Fruit fly (Drosophila melanogaster) whole organism, embryonic: ENCODE data around the gene Dpm2.

ENCODE experiments used
- CG10565 ChIP-seq: fragments of 200-800 bp; sonication (Bioruptor generic); optimal IDR thresholded peaks from 3 replicates; lab custom pipeline; 2016; ENCODE audit warnings: missing biosample characterization, mild to moderate bottlenecking, missing genetic modification characterization
- CG12071 ChIP-seq: fragments of 200-800 bp; sonication (Bioruptor generic); optimal IDR thresholded peaks from 3 replicates; lab custom pipeline; 2018; ENCODE audit warnings: missing biosample characterization, mild to moderate bottlenecking, missing genetic modification characterization
- CG12744 ChIP-seq: fragments of 200-800 bp; sonication (Bioruptor generic); optimal IDR thresholded peaks from 2 replicates; lab custom pipeline; 2016; ENCODE audit warnings: missing biosample characterization, missing genetic modification characterization
- CG13296 ChIP-seq: fragments of 200-800 bp; sonication (Bioruptor generic); optimal IDR thresholded peaks from 3 replicates; lab custom pipeline; 2018; ENCODE audit warnings: missing biosample characterization, mild to moderate bottlenecking, missing genetic modification characterization
- CG14441 ChIP-seq: fragments of 200-800 bp; sonication (Bioruptor generic); IDR thresholded peaks from 2 replicates; pipeline ENCODE4 v1.3.6; 2022; ENCODE audit warnings: missing biosample characterization, missing genetic modification characterization
- CG14860 ChIP-seq: fragments of 200-800 bp; sonication (Bioruptor generic); IDR thresholded peaks from 3 replicates; pipeline ENCODE4 v1.3.6; 2022; ENCODE audit warnings: missing biosample characterization, missing genetic modification characterization; ENCODE audit not compliant: partially characterized antibody
- CG15011 ChIP-seq: fragments of 200-800 bp; sonication (Bioruptor generic); optimal IDR thresholded peaks from 3 replicates; lab custom pipeline; 2018; ENCODE audit warnings: missing biosample characterization, mild to moderate bottlenecking, missing genetic modification characterization
- CG15601 ChIP-seq: fragments of 200-800 bp; sonication (Bioruptor generic); optimal IDR thresholded peaks from 3 replicates; lab custom pipeline; 2019; ENCODE audit warnings: missing biosample characterization, mild to moderate bottlenecking, missing genetic modification characterization, moderate library complexity
- CG17612 ChIP-seq: fragments of 200-800 bp; sonication (Bioruptor generic); IDR thresholded peaks from 2 replicates; pipeline ENCODE4 v1.3.6; 2022; ENCODE audit warnings: missing biosample characterization, missing genetic modification characterization
- CG17802 ChIP-seq: fragments of 200-800 bp; sonication (Bioruptor generic); optimal IDR thresholded peaks from 2 replicates; lab custom pipeline; 2018; ENCODE audit warnings: missing biosample characterization, mild to moderate bottlenecking, missing genetic modification characterization, moderate library complexity
- CG1792 ChIP-seq: fragments of 200-800 bp; sonication (Bioruptor generic); optimal IDR thresholded peaks from 2 replicates; lab custom pipeline; 2016; ENCODE audit warnings: missing biosample characterization, missing genetic modification characterization
- CG31388 ChIP-seq: fragments of 200-800 bp; sonication (Bioruptor generic); optimal IDR thresholded peaks from 2 replicates; lab custom pipeline; 2016; ENCODE audit warnings: missing biosample characterization, missing genetic modification characterization
- CG34224 ChIP-seq: fragments of 200-800 bp; sonication (Bioruptor generic); IDR thresholded peaks from 3 replicates; pipeline ENCODE4 v1.3.6; 2022; ENCODE audit warnings: missing biosample characterization, missing genetic modification characterization; ENCODE audit not compliant: partially characterized antibody
- CG3838 ChIP-seq: fragments of 200-800 bp; sonication (Bioruptor generic); optimal IDR thresholded peaks from 3 replicates; lab custom pipeline; 2016; ENCODE audit warnings: missing biosample characterization, missing genetic modification characterization
- CG3995 ChIP-seq: fragments of 200-800 bp; sonication (Bioruptor generic); optimal IDR thresholded peaks from 3 replicates; lab custom pipeline; 2016; ENCODE audit warnings: missing biosample characterization, missing genetic modification characterization
- CG4360 ChIP-seq: fragments of 200-800 bp; sonication (Bioruptor generic); IDR thresholded peaks from 2 replicates; pipeline ENCODE4 v1.3.6; 2022; ENCODE audit warnings: missing biosample characterization, missing genetic modification characterization
- CG4404 ChIP-seq: fragments of 200-800 bp; sonication (Bioruptor generic); IDR thresholded peaks from 2 replicates; pipeline ENCODE4 v1.3.6; 2022; ENCODE audit warnings: missing biosample characterization, missing genetic modification characterization
- CG4820 ChIP-seq: fragments of 200-800 bp; sonication (Bioruptor generic); optimal IDR thresholded peaks from 3 replicates; lab custom pipeline; 2016; ENCODE audit warnings: missing biosample characterization, missing genetic modification characterization
- CG6254 ChIP-seq: fragments of 200-800 bp; sonication (Bioruptor generic); optimal IDR thresholded peaks from 3 replicates; lab custom pipeline; 2017; ENCODE audit warnings: mild to moderate bottlenecking, missing biosample characterization, missing genetic modification reagents, missing genetic modification characterization
- CG6689 ChIP-seq: fragments of 200-800 bp; sonication (Bioruptor generic); IDR thresholded peaks from 2 replicates; pipeline ENCODE4 v1.3.6; 2022; ENCODE audit warnings: missing biosample characterization, missing genetic modification characterization
- CG7271 ChIP-seq: fragments of 200-800 bp; sonication (Bioruptor generic); optimal IDR thresholded peaks from 2 replicates; lab custom pipeline; 2018; ENCODE audit warnings: missing biosample characterization, mild to moderate bottlenecking, missing genetic modification characterization, moderate library complexity
- CG7372 ChIP-seq: fragments of 200-800 bp; sonication (Bioruptor generic); IDR thresholded peaks from 2 replicates; pipeline ENCODE4 v1.3.6; 2022; ENCODE audit warnings: missing biosample characterization, missing genetic modification characterization
- CG9609 ChIP-seq: fragments of 200-800 bp; sonication (Bioruptor generic); optimal IDR thresholded peaks from 3 replicates; lab custom pipeline; 2016; ENCODE audit warnings: missing biosample characterization, missing genetic modification characterization
- CG9876 ChIP-seq: fragments of 200-800 bp; sonication (Bioruptor generic); optimal IDR thresholded peaks from 2 replicates; lab custom pipeline; 2016; ENCODE audit warnings: missing biosample characterization, missing genetic modification characterization
- Camta ChIP-seq: fragments of 200-800 bp; sonication (Bioruptor generic); optimal IDR thresholded peaks from 2 replicates; lab custom pipeline; 2016; ENCODE audit warnings: missing biosample characterization, missing genetic modification characterization
- D19A ChIP-seq: fragments of 200-800 bp; optimal IDR thresholded peaks from 3 replicates; lab custom pipeline; 2019; ENCODE audit warnings: missing biosample characterization, mild to moderate bottlenecking, missing genetic modification characterization, moderate library complexity
- Dfd ChIP-seq, 2 experiments: fragments of >200 bp; optimal IDR thresholded peaks; 2 replicates each; lab custom pipeline; 2017; ENCODE audit warnings: missing biosample characterization in 2 of 2, missing genetic modification characterization in 2 of 2
- Ets97D ChIP-seq: fragments of 200-800 bp; sonication (Bioruptor generic); optimal IDR thresholded peaks from 3 replicates; lab custom pipeline; 2016; ENCODE audit warnings: missing biosample characterization, missing genetic modification characterization
- GATAe ChIP-seq: fragments of 200-800 bp; sonication (Bioruptor generic); conservative IDR thresholded peaks from 2 replicates; pipeline ENCODE4 v1.3.6; 2022; ENCODE audit warnings: missing biosample characterization, missing genetic modification characterization
- Lim3 ChIP-seq: fragments of 200-800 bp; sonication (Bioruptor generic); IDR thresholded peaks from 2 replicates; pipeline ENCODE4 v1.3.6; 2022; ENCODE audit warnings: missing biosample characterization, missing genetic modification characterization
- MTF-1 ChIP-seq: fragments of 200-800 bp; sonication (Bioruptor generic); optimal IDR thresholded peaks from 2 replicates; lab custom pipeline; 2018; ENCODE audit warnings: missing biosample characterization, mild to moderate bottlenecking, missing genetic modification characterization, borderline replicate concordance
- Med ChIP-seq: fragments of 200-800 bp; sonication (Bioruptor generic); peaks from one replicate; lab custom pipeline; 2016; ENCODE audit warnings: missing biosample characterization, missing genetic modification characterization, mild to moderate bottlenecking, inconsistent platforms, moderate library complexity
- Meics ChIP-seq: fragments of 200-800 bp; sonication (Bioruptor generic); optimal IDR thresholded peaks from 2 replicates; lab custom pipeline; 2017; ENCODE audit warnings: missing biosample characterization, mild to moderate bottlenecking, missing genetic modification characterization
- NFAT ChIP-seq: fragments of 200-800 bp; sonication (Bioruptor generic); IDR thresholded peaks from 2 replicates; pipeline ENCODE4 v1.3.6; 2022; ENCODE audit warnings: missing biosample characterization, missing genetic modification characterization
- Nf-YA ChIP-seq: fragments of 200-800 bp; sonication (Bioruptor generic); IDR thresholded peaks from 2 replicates; pipeline ENCODE4 v1.3.6; 2022; ENCODE audit warnings: missing biosample characterization, missing genetic modification characterization
- Nf-YC ChIP-seq: fragments of 200-800 bp; optimal IDR thresholded peaks from 3 replicates; lab custom pipeline; 2019; ENCODE audit warnings: missing biosample characterization, mild to moderate bottlenecking, missing genetic modification characterization, moderate library complexity
- Poxn ChIP-seq: fragments of 200-800 bp; sonication (Bioruptor generic); IDR thresholded peaks from 2 replicates; pipeline ENCODE4 v1.3.6; 2022; ENCODE audit warnings: missing biosample characterization, missing genetic modification characterization
- Ravus ChIP-seq: fragments of 200-800 bp; sonication (Bioruptor generic); IDR thresholded peaks from 2 replicates; pipeline ENCODE4 v1.3.6; 2022; ENCODE audit warnings: missing biosample characterization, missing genetic modification characterization
- Scr ChIP-seq: fragments of 200-800 bp; sonication (Bioruptor generic); IDR thresholded peaks from 2 replicates; pipeline ENCODE4 v1.3.6; 2022; ENCODE audit warnings: missing biosample characterization, missing genetic modification characterization; ENCODE audit not compliant: partially characterized antibody
- Tbp ChIP-seq: fragments of >200 bp; optimal IDR thresholded peaks from 2 replicates; lab custom pipeline; 2018; ENCODE audit warnings: missing biosample characterization, missing genetic modification characterization
- bab2 ChIP-seq: fragments of 200-800 bp; sonication (Bioruptor generic); optimal IDR thresholded peaks from 2 replicates; lab custom pipeline; 2016; ENCODE audit warnings: missing biosample characterization, missing genetic modification characterization
- da ChIP-seq: fragments of 200-800 bp; sonication (Bioruptor generic); optimal IDR thresholded peaks from 2 replicates; lab custom pipeline; 2016; ENCODE audit warnings: missing biosample characterization, missing genetic modification characterization
- emc ChIP-seq: fragments of 200-800 bp; sonication (Bioruptor generic); optimal IDR thresholded peaks from 2 replicates; lab custom pipeline; 2016; ENCODE audit warnings: missing biosample characterization, missing genetic modification characterization
- esg ChIP-seq: fragments of 200-800 bp; sonication (Bioruptor generic); conservative IDR thresholded peaks from 2 replicates; pipeline ENCODE4 v1.3.6; 2022; ENCODE audit warnings: missing biosample characterization, missing genetic modification characterization
- gsb-n ChIP-seq: fragments of 200-800 bp; sonication (Bioruptor generic); optimal IDR thresholded peaks from 3 replicates; lab custom pipeline; 2018; ENCODE audit warnings: missing biosample characterization, mild to moderate bottlenecking, missing genetic modification characterization
- jing ChIP-seq: fragments of 200-800 bp; sonication (Bioruptor generic); optimal IDR thresholded peaks from 2 replicates; lab custom pipeline; 2018; ENCODE audit warnings: missing biosample characterization, mild to moderate bottlenecking, missing genetic modification characterization
- kni ChIP-seq: fragments of 200-800 bp; sonication (Bioruptor generic); optimal IDR thresholded peaks from 3 replicates; lab custom pipeline; 2017; ENCODE audit warnings: mild to moderate bottlenecking, missing biosample characterization, missing genetic modification reagents, missing genetic modification characterization
- mirr ChIP-seq: fragments of 200-800 bp; sonication (Bioruptor generic); optimal IDR thresholded peaks from 3 replicates; lab custom pipeline; 2018; ENCODE audit warnings: missing biosample characterization, mild to moderate bottlenecking, missing genetic modification characterization
- pros ChIP-seq: fragments of 200-800 bp; sonication (Bioruptor generic); optimal IDR thresholded peaks from 3 replicates; lab custom pipeline; 2019; ENCODE audit warnings: missing biosample characterization, mild to moderate bottlenecking, missing genetic modification characterization, moderate library complexity
- tgo ChIP-seq: fragments of 200-800 bp; sonication (Bioruptor generic); IDR thresholded peaks from 3 replicates; pipeline ENCODE4 v1.3.6; 2022; ENCODE audit warnings: missing biosample characterization, missing genetic modification characterization

The Dpm2 gene

dm6 chr3L:3338028-3338855 is 18.9 kb downstream of the Dpm2 start:
- peak; percentile 29 for TF ChIP-seq kni (GFP tag; lab: Kevin White, UChicago)
- no peak for TF ChIP-seq CG12071 (GFP tag; lab: Kevin White, UChicago)
- no peak for TF ChIP-seq gsb-n (tag; lab: Kevin White, UChicago)
- no peak for TF ChIP-seq CG14860
- TF ChIP-seq CG7372 (GFP tag; lab: Robert Waterston, UW), result no peak
- TF ChIP-seq mirr (GFP tag; lab: Kevin White, UChicago), result no peak
- no peak for TF ChIP-seq D19A
- TF ChIP-seq Scr, result no peak
- TF ChIP-seq Poxn (GFP tag; lab: Robert Waterston, UW), result no peak
- TF ChIP-seq Ravus (GFP tag; lab: Robert Waterston, UW), result no peak
- no peak for TF ChIP-seq CG9876 (GFP tag; lab: Kevin White, UChicago)
- TF ChIP-seq Dfd (GFP tag; optimal IDR thresholded peaks at IDR 0.05; lab: Kevin White, UChicago), result no peak
- TF ChIP-seq Nf-YA, result no peak
- TF ChIP-seq CG3838 (GFP tag; lab: Kevin White, UChicago), result no peak
- TF ChIP-seq CG17802, result peak; percentile 62
- no peak for TF ChIP-seq tgo
- no peak for TF ChIP-seq CG15601 (tag; lab: Kevin White, UChicago)
- TF ChIP-seq CG4820, result no peak
- TF ChIP-seq CG4360 (GFP tag; lab: Robert Waterston, UW), result peak; percentile 19; the same call in 1 of the 2 replicates
- TF ChIP-seq CG15011 (GFP tag; lab: Kevin White, UChicago), result no peak
- 0 out of 2 replicates have a peak, but pooled peaks have one; percentile 21 for TF ChIP-seq NFAT (GFP tag; lab: Robert Waterston, UW)
- TF ChIP-seq Tbp (GFP tag; lab: Kevin White, UChicago), result no peak
- no peak for TF ChIP-seq pros
- no peak for TF ChIP-seq Camta
- TF ChIP-seq emc (GFP tag; lab: Kevin White, UChicago), result no peak
- TF ChIP-seq CG9609 (GFP tag; lab: Kevin White, UChicago), result no peak
- TF ChIP-seq Nf-YC (tag; lab: Kevin White, UChicago), result no peak
- TF ChIP-seq MTF-1 (GFP tag; lab: Kevin White, UChicago), result no peak
- no peak for TF ChIP-seq CG7271 (tag; lab: Kevin White, UChicago)
- TF ChIP-seq CG12744, result no peak
- TF ChIP-seq bab2, result no peak
- TF ChIP-seq da, result no peak
- no peak for TF ChIP-seq CG4404 (GFP tag; lab: Robert Waterston, UW)
- TF ChIP-seq Ets97D (GFP tag; lab: Kevin White, UChicago), result no peak
- TF ChIP-seq CG3995 (GFP tag; lab: Kevin White, UChicago), result no peak
- no peak for TF ChIP-seq CG31388 (GFP tag; lab: Kevin White, UChicago)
- TF ChIP-seq Lim3, result no peak
- no peak for TF ChIP-seq esg (GFP tag; lab: Robert Waterston, UW)
- no peak for TF ChIP-seq CG13296 (GFP tag; lab: Kevin White, UChicago)
- TF ChIP-seq Med (GFP tag; lab: Kevin White, UChicago), result peak; percentile 66
- TF ChIP-seq CG6254 (GFP tag; lab: Kevin White, UChicago), result no peak
- no peak for TF ChIP-seq CG14441 (GFP tag; lab: Robert Waterston, UW)
- no peak for TF ChIP-seq CG17612 (GFP tag; lab: Robert Waterston, UW)
- TF ChIP-seq CG1792 (GFP tag; lab: Kevin White, UChicago), result no peak
- no peak for TF ChIP-seq jing (GFP tag; lab: Kevin White, UChicago)
- TF ChIP-seq CG6689, result no peak
- no peak for TF ChIP-seq CG10565 (GFP tag; lab: Kevin White, UChicago)
- no peak for TF ChIP-seq GATAe
- no peak for TF ChIP-seq Meics (GFP tag; lab: Kevin White, UChicago)
- TF ChIP-seq CG34224, result no peak
